Fruit fly (Drosophila melanogaster) whole organism, prepupa: ENCODE measurements around the gene CG11151.

Source experiments
- CG31627 ChIP-seq: fragments of 200-800 bp; sonication (Bioruptor generic); optimal IDR thresholded peaks from 3 replicates; lab custom pipeline; 2016; ENCODE audit warnings: missing biosample characterization, missing genetic modification characterization
- Hr38 ChIP-seq: sonication (Bioruptor generic); optimal IDR thresholded peaks from 2 replicates; lab custom pipeline; 2016; ENCODE audit warnings: missing biosample characterization, missing genetic modification characterization
- Sox14 ChIP-seq: fragments of 200-800 bp; sonication (Bioruptor generic); optimal IDR thresholded peaks from 3 replicates; lab custom pipeline; 2016; ENCODE audit warnings: missing biosample characterization, missing genetic modification characterization

- TF ChIP-seq CG31627 (GFP tag; lab: Kevin White, UChicago) (no peak), Sox14 (GFP tag; lab: Kevin White, UChicago) (no peak), Hr38 (no peak)
Observed at dm6 chrX:13765217-13765616, 25.7 kb downstream of the CG11151 start.
